Worm (Caenorhabditis elegans) whole organism, L4 larva: Measurements from ENCODE around the gene ZC13.2.
A peak's percentile ranks its signal among the peaks of the same experiment; 100 is the strongest.

Experiments used
- R02D3.7 ChIP-seq: fragments of 150-350 bp; sonication (generic microtip); optimal IDR thresholded peaks from 3 replicates; lab custom pipeline; 2014; ENCODE audit warnings: missing biosample characterization, missing genetic modification characterization
- T20F7.1 ChIP-seq: fragments of 200-800 bp; sonication (Bioruptor generic); optimal IDR thresholded peaks from 2 replicates; lab custom pipeline; 2018; ENCODE audit warnings: mild to moderate bottlenecking, missing genetic modification characterization, missing compliant biosample characterization
- T26A8.4 ChIP-seq: fragments of 200-800 bp; sonication (Bioruptor generic); IDR thresholded peaks from 2 replicates; pipeline ENCODE4 v1.3.6; 2022; ENCODE audit warnings: missing genetic modification characterization, missing compliant biosample characterization
- aha-1 ChIP-seq: fragments of 150-350 bp; peaks from one replicate; lab custom pipeline; 2014; ENCODE audit warnings: missing biosample characterization, missing genetic modification characterization
- ama-1 ChIP-seq: fragments of 150-350 bp; optimal IDR thresholded peaks from 2 replicates; lab custom pipeline; 2014; ENCODE audit warnings: inconsistent platforms, mixed read lengths
- ceh-20 ChIP-seq: fragments of 200-800 bp; sonication (Bioruptor generic); IDR thresholded peaks from 2 replicates; pipeline ENCODE4 v1.3.6; 2022; ENCODE audit warnings: missing genetic modification reagents, missing genetic modification characterization, missing compliant biosample characterization
- ces-1 ChIP-seq: fragments of 150-350 bp; sonication (generic microtip); optimal IDR thresholded peaks from 4 replicates; lab custom pipeline; 2014; ENCODE audit warnings: missing biosample characterization, missing genetic modification reagents, missing genetic modification characterization
- daf-16 ChIP-seq, 3 experiments: sonication (generic microtip); optimal IDR thresholded peaks; 2 replicates each; lab custom pipeline; 2016 to 2017; ENCODE audit warnings: missing genetic modification characterization in 3 of 3, missing genetic modification reagents in 3 of 3, mild to moderate bottlenecking in 2 of 3, missing compliant biosample characterization in 2 of 3, missing biosample characterization in 1 of 3, moderate library complexity in 1 of 3
- dmd-6 ChIP-seq: fragments of 200-800 bp; sonication (Bioruptor generic); IDR thresholded peaks from 2 replicates; pipeline ENCODE4 v1.3.6; 2022; ENCODE audit warnings: missing genetic modification reagents, missing genetic modification characterization, missing compliant biosample characterization
- dpl-1 ChIP-seq: fragments of 150-350 bp; optimal IDR thresholded peaks from 2 replicates; lab custom pipeline; 2014; ENCODE audit warnings: missing biosample characterization, missing genetic modification reagents, missing genetic modification characterization
- egl-43 ChIP-seq: fragments of 200-800 bp; sonication (Bioruptor generic); IDR thresholded peaks from 2 replicates; pipeline ENCODE4 v1.3.6; 2022; ENCODE audit warnings: missing genetic modification reagents, missing genetic modification characterization, missing compliant biosample characterization
- fkh-10 ChIP-seq: fragments of 150-350 bp; optimal IDR thresholded peaks from 2 replicates; lab custom pipeline; 2014; ENCODE audit warnings: missing biosample characterization, missing genetic modification reagents, missing genetic modification characterization
- hif-1 ChIP-seq, 2 experiments: sonication (generic microtip); optimal IDR thresholded peaks; 2 replicates each; lab custom pipeline; 2016 to 2017; ENCODE audit warnings: missing compliant biosample characterization in 2 of 2, missing genetic modification characterization in 2 of 2, missing genetic modification reagents in 2 of 2, missing genotype in 2 of 2, mild to moderate bottlenecking in 1 of 2
- hlh-11 ChIP-seq: fragments of 200-800 bp; sonication (Bioruptor generic); optimal IDR thresholded peaks from 2 replicates; lab custom pipeline; 2018; ENCODE audit warnings: mild to moderate bottlenecking, missing genetic modification characterization, missing compliant biosample characterization
- hlh-30 ChIP-seq: sonication (generic microtip); optimal IDR thresholded peaks from 2 replicates; lab custom pipeline; 2017; ENCODE audit warnings: antibody characterized with exemption, mild to moderate bottlenecking, missing genetic modification characterization, missing compliant biosample characterization; ENCODE audit not compliant: insufficient read depth
- hmg-1.1 ChIP-seq: fragments of 200-800 bp; sonication (Bioruptor generic); IDR thresholded peaks from 2 replicates; pipeline ENCODE4 v1.3.6; 2022; ENCODE audit warnings: missing genetic modification reagents, missing genetic modification characterization, missing compliant biosample characterization
- lim-7 ChIP-seq: fragments of 200-800 bp; sonication (Bioruptor generic); IDR thresholded peaks from 2 replicates; pipeline ENCODE4 v1.3.6; 2022; ENCODE audit warnings: missing genetic modification characterization, missing compliant biosample characterization
- lin-1 ChIP-seq: fragments of 200-800 bp; sonication (Bioruptor generic); IDR thresholded peaks from 2 replicates; pipeline ENCODE4 v1.3.6; 2022; ENCODE audit warnings: missing genetic modification reagents, missing genetic modification characterization, missing compliant biosample characterization
- lin-13 ChIP-seq: fragments of 150-350 bp; optimal IDR thresholded peaks from 2 replicates; lab custom pipeline; 2014; ENCODE audit warnings: missing biosample characterization, missing genetic modification reagents, missing genetic modification characterization
- lin-38 ChIP-seq: fragments of 200-800 bp; sonication (Bioruptor generic); IDR thresholded peaks from 2 replicates; pipeline ENCODE4 v1.3.6; 2022; ENCODE audit warnings: missing genetic modification reagents, missing genetic modification characterization, missing compliant biosample characterization
- lsy-2 ChIP-seq, 2 experiments: fragments of 150-350 bp in 1 of 2; sonication (generic microtip) in 1 of 2; optimal IDR thresholded peaks; 2 replicates each; lab custom pipeline; 2014 to 2017; ENCODE audit warnings: missing biosample characterization in 2 of 2, missing genetic modification characterization in 2 of 2
- madf-5 ChIP-seq, 2 experiments: fragments of 200-800 bp; sonication (Bioruptor generic); IDR thresholded peaks; 2 replicates each; pipeline ENCODE4 v1.3.6; 2022; ENCODE audit warnings: missing compliant biosample characterization in 2 of 2, missing genetic modification characterization in 2 of 2
- mdl-1 ChIP-seq, 2 experiments: fragments of 150-350 bp in 1 of 2; sonication (generic microtip) in 1 of 2; optimal IDR thresholded peaks; 2 replicates each; lab custom pipeline; 2014 to 2017; ENCODE audit warnings: missing biosample characterization in 2 of 2, missing genetic modification characterization in 2 of 2
- mdt-29 ChIP-seq: fragments of 200-800 bp; sonication (Bioruptor generic); IDR thresholded peaks from 2 replicates; pipeline ENCODE4 v1.3.6; 2022; ENCODE audit warnings: missing genetic modification reagents, missing genetic modification characterization, missing compliant biosample characterization
- mep-1 ChIP-seq: fragments of 150-350 bp; sonication (generic microtip); optimal IDR thresholded peaks from 3 replicates; lab custom pipeline; 2014; ENCODE audit warnings: missing biosample characterization, missing genetic modification characterization
- mes-2 ChIP-seq: sonication (generic microtip); optimal IDR thresholded peaks from 2 replicates; lab custom pipeline; 2016; ENCODE audit warnings: missing genotype, mild to moderate bottlenecking, missing genetic modification characterization, missing compliant biosample characterization; ENCODE audit not compliant: poor library complexity, severe bottlenecking
- mxl-3 ChIP-seq: fragments of 200-800 bp; sonication (Bioruptor generic); optimal IDR thresholded peaks from 2 replicates; lab custom pipeline; 2018; ENCODE audit warnings: mild to moderate bottlenecking, missing genetic modification characterization, missing compliant biosample characterization
- nhr-11 ChIP-seq: fragments of 150-350 bp; optimal IDR thresholded peaks from 2 replicates; lab custom pipeline; 2014; ENCODE audit warnings: missing biosample characterization, missing genetic modification characterization
- nhr-28 ChIP-seq: fragments of 150-350 bp; optimal IDR thresholded peaks from 2 replicates; lab custom pipeline; 2014; ENCODE audit warnings: missing biosample characterization, missing genetic modification characterization
- nhr-6 ChIP-seq: fragments of 150-350 bp; optimal IDR thresholded peaks from 2 replicates; lab custom pipeline; 2014; ENCODE audit warnings: missing biosample characterization, missing genetic modification characterization
- nhr-77 ChIP-seq: fragments of 150-350 bp; optimal IDR thresholded peaks from 2 replicates; lab custom pipeline; 2014; ENCODE audit warnings: missing biosample characterization, missing genetic modification characterization
- pha-4 ChIP-seq, 2 experiments: fragments of 150-350 bp in 1 of 2; fragments of 200-800 bp in 1 of 2; sonication (Bioruptor generic) in 1 of 2; IDR thresholded peaks in 1 of 2; optimal IDR thresholded peaks in 1 of 2; 2 replicates each; pipeline versions ENCODE4 v1.3.6 to Lab custom; 2014 to 2022; ENCODE audit warnings: missing genetic modification characterization in 2 of 2, missing genetic modification reagents in 2 of 2, missing biosample characterization in 1 of 2, missing compliant biosample characterization in 1 of 2
- php-3 ChIP-seq: fragments of 200-800 bp; sonication (Bioruptor generic); IDR thresholded peaks from 2 replicates; pipeline ENCODE4 v1.3.6; 2022; ENCODE audit warnings: missing genetic modification reagents, missing genetic modification characterization, missing compliant biosample characterization
- pqm-1 ChIP-seq: sonication (generic microtip); optimal IDR thresholded peaks from 2 replicates; lab custom pipeline; 2017; ENCODE audit warnings: missing biosample characterization, missing genetic modification characterization
- rbr-2 ChIP-seq: sonication (generic microtip); optimal IDR thresholded peaks from 2 replicates; lab custom pipeline; 2016; ENCODE audit warnings: missing genotype, missing genetic modification characterization, missing compliant biosample characterization
- sdz-12 ChIP-seq: fragments of 200-800 bp; sonication (Bioruptor generic); optimal IDR thresholded peaks from 2 replicates; lab custom pipeline; 2018; ENCODE audit warnings: mild to moderate bottlenecking, missing genetic modification characterization, missing compliant biosample characterization
- skn-1 ChIP-seq: fragments of 150-350 bp; optimal IDR thresholded peaks from 2 replicates; lab custom pipeline; 2014; ENCODE audit warnings: missing biosample characterization, missing genetic modification characterization
- snpc-1.2 ChIP-seq: fragments of 200-800 bp; sonication (Bioruptor generic); IDR thresholded peaks from 2 replicates; pipeline ENCODE4 v1.3.6; 2022; ENCODE audit warnings: missing genetic modification reagents, missing genetic modification characterization, missing compliant biosample characterization
- snpc-4 ChIP-seq: fragments of 150-350 bp; optimal IDR thresholded peaks from 2 replicates; lab custom pipeline; 2014; ENCODE audit warnings: missing biosample characterization, missing genetic modification characterization
- unc-39 ChIP-seq: sonication (generic microtip); optimal IDR thresholded peaks from 2 replicates; lab custom pipeline; 2017; ENCODE audit warnings: missing biosample characterization, missing genetic modification characterization
- unc-62 ChIP-seq, 3 experiments: fragments of 150-350 bp in 1 of 3; sonication (generic microtip); optimal IDR thresholded peaks in 2 of 3; peaks in 1 of 3; 1 replicate in 1 of 3; 2 replicates in 2 of 3; lab custom pipeline; 2014 to 2017; ENCODE audit warnings: missing biosample characterization in 3 of 3, missing genetic modification characterization in 3 of 3, missing genetic modification reagents in 3 of 3, missing genotype in 1 of 3
- zfp-2 ChIP-seq: sonication (generic microtip); optimal IDR thresholded peaks from 2 replicates; lab custom pipeline; 2016; ENCODE audit warnings: mild to moderate bottlenecking, missing genetic modification characterization, missing compliant biosample characterization
- ztf-11 ChIP-seq: fragments of 150-350 bp; optimal IDR thresholded peaks from 2 replicates; lab custom pipeline; 2014; ENCODE audit warnings: missing biosample characterization, missing genetic modification characterization
- ztf-7 ChIP-seq: fragments of 150-350 bp; optimal IDR thresholded peaks from 2 replicates; lab custom pipeline; 2014; ENCODE audit warnings: missing biosample characterization, missing genetic modification characterization

Gene ZC13.2

DNA sequence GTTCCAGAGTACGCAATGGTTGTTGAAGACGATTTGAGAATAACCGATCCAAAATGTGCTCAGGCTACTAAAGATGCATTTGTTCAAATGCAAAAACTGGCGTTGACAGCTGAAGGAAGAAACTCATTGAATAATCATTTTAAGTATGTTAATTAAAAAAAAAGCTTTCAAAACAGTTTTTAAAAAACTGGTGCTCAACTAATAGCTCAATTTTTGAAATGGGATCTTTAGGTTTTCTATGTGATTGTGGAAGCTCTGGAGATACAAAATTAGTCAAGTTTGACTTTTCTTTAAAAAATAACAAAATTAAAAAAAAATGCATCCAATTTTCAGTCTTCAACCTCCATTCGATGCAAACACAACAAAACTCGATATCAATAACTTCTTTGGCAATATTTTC lies 6.8 kb upstream of the ZC13.2 start:
- no peak for TF ChIP-seq php-3 (GFP tag; lab: Robert Waterston, UW)
- TF ChIP-seq unc-62 (GFP tag; optimal IDR thresholded peaks at IDR 0.05 in 1 of 2; lab: Kevin White, UChicago): peak in 1 of 2 experiments; percentile 95
- TF ChIP-seq unc-62 (tag; optimal IDR thresholded peaks at IDR 0.05; lab: Kevin White, UChicago): no peak

DNA sequence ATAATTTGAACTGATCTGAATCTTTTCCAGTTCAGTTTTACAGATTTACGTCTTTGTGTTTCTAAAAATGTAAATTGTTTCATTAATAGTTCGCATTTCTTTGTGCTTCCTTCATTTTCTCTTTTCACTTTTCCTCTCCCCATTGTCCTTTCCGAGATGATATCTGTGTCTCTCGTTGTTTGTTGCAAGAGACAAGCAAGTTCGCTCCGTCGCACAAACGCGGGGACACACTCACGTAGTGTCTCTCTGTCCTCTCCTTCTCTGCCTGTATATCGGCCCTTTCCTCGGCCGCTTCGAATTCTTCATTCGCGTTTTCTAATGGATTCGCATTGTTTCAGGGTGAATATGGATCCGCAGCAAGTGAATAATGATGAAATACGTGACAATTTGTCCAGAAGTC lies 3.5 kb upstream of the ZC13.2 start, which contains the start of gene ZC13.1:
TSS of gene ZC13.1 (plus strand) at position 305 of the 400 bp plus-strand sequence.
- TF ChIP-seq egl-43 (GFP tag; lab: Robert Waterston, UW): 0 out of 2 replicates have a peak, but pooled peaks have one; percentile 5
- TF ChIP-seq mdt-29 (GFP tag; lab: Robert Waterston, UW): no peak
- 0 out of 2 replicates have a peak, but pooled peaks have one; percentile 53 for TF ChIP-seq lin-1 (GFP tag; lab: Robert Waterston, UW)
- peak; percentile 65 for TF ChIP-seq pqm-1 (tag; lab: Kevin White, UChicago)
- peak; percentile 81 for TF ChIP-seq nhr-77 (tag; lab: Kevin White, UChicago)
- TF ChIP-seq hif-1 (tag; optimal IDR thresholded peaks at IDR 0.05; lab: Kevin White, UChicago): peak in 1 of 2 experiments; percentile 68
- peak; percentile 71 for TF ChIP-seq mxl-3
- no peak for TF ChIP-seq snpc-4
- TF ChIP-seq madf-5 (GFP tag; IDR thresholded peaks at IDR 0.05; lab: Robert Waterston, UW): no peak
- peak; percentile 50 for TF ChIP-seq hlh-30 (tag; lab: Kevin White, UChicago)
- TF ChIP-seq snpc-1.2: no peak
- TF ChIP-seq ces-1 (GFP tag; lab: Kevin White, UChicago): no peak
- peak; percentile 26 for TF ChIP-seq nhr-11
- no peak for TF ChIP-seq skn-1
- peak; percentile 62 for TF ChIP-seq hlh-11 (tag; lab: Kevin White, UChicago)
- TF ChIP-seq ceh-20: no peak
- TF ChIP-seq dmd-6: 0 out of 2 replicates have a peak, but pooled peaks have one; percentile 30
- no peak for TF ChIP-seq unc-39 (tag; lab: Kevin White, UChicago)
- peak; percentile 45 for TF ChIP-seq lin-13 (GFP tag; lab: Kevin White, UChicago)
- TF ChIP-seq hmg-1.1 (GFP tag; lab: Robert Waterston, UW): peak; percentile 80
- TF ChIP-seq nhr-6 (tag; lab: Kevin White, UChicago): no peak
- peak; percentile 66 for TF ChIP-seq fkh-10 (GFP tag; lab: Kevin White, UChicago)
- TF ChIP-seq zfp-2 (tag; lab: Kevin White, UChicago): no peak
- TF ChIP-seq T20F7.1 (GFP tag; lab: Kevin White, UChicago): peak; percentile 1
- peak; percentile 99 for TF ChIP-seq aha-1 (tag; lab: Kevin White, UChicago)
- TF ChIP-seq ztf-7: no peak
- 0 out of 2 replicates have a peak, but pooled peaks have one; percentile 39 for TF ChIP-seq lim-7
- TF ChIP-seq daf-16 (GFP tag; optimal IDR thresholded peaks at IDR 0.05; lab: Kevin White, UChicago): no peak
- peak; percentile 64 for TF ChIP-seq daf-16 (tag; optimal IDR thresholded peaks at IDR 0.05; lab: Kevin White, UChicago)
- TF ChIP-seq R02D3.7 (tag; lab: Kevin White, UChicago): no peak
- TF ChIP-seq ama-1 (lab: Kevin White, UChicago): peak; percentile 35
- peak; percentile 84 for TF ChIP-seq nhr-28
- TF ChIP-seq lsy-2 (tag; optimal IDR thresholded peaks at IDR 0.05; lab: Kevin White, UChicago): peak in 1 of 2 experiments; percentile 81
- no peak for TF ChIP-seq T26A8.4 (GFP tag; lab: Robert Waterston, UW)
- TF ChIP-seq mep-1 (tag; lab: Kevin White, UChicago): peak; percentile 85
- no peak for TF ChIP-seq sdz-12 (GFP tag; lab: Kevin White, UChicago)
- TF ChIP-seq pha-4 (GFP tag; IDR thresholded peaks at IDR 0.05; lab: Robert Waterston, UW): no peak
- TF ChIP-seq pha-4 (tag; optimal IDR thresholded peaks at IDR 0.05; lab: Kevin White, UChicago): peak; percentile 38
- peak; percentile 81 for TF ChIP-seq mes-2 (tag; lab: Kevin White, UChicago)
- TF ChIP-seq dpl-1 (GFP tag; lab: Kevin White, UChicago): peak; percentile 54
- TF ChIP-seq rbr-2 (tag; lab: Kevin White, UChicago): peak; percentile 61
- no peak for TF ChIP-seq ztf-11 (tag; lab: Kevin White, UChicago)
- TF ChIP-seq mdl-1 (tag; optimal IDR thresholded peaks at IDR 0.05; lab: Kevin White, UChicago): peak in 1 of 2 experiments; percentile 45
- TF ChIP-seq unc-62 (GFP tag; optimal IDR thresholded peaks at IDR 0.05 in 1 of 2; lab: Kevin White, UChicago): no peak
- TF ChIP-seq unc-62 (tag; optimal IDR thresholded peaks at IDR 0.05; lab: Kevin White, UChicago): no peak
- peak; percentile 89 for TF ChIP-seq lin-38
